Worm (Caenorhabditis elegans): ENCODE results near the gene C07G1.7.

DNA sequence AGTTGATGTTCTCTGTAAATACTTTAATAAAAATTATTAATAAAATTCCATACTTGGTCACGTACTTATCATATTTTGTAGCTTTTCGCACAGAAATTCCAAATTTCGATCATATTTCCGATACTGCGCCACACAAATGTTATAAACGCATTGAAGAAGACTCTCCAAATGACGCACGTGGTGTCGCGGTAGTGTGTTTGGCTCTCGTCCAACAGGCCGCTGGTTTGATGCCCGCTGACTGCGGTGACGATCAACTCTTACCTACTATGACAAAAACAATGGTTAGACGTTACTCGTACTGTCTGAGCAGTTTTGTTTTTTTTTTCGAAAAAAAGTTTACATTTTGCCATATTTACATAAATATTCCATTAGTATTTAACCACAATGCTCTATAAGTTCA is 41.2 kb upstream of the C07G1.7 start:
- no peak for TF ChIP-seq egl-27 (tag; optimal IDR thresholded peaks at IDR 0.05)
- no peak for TF ChIP-seq Y116A8C.19 (tag; optimal IDR thresholded peaks at IDR 0.05; ENCODE audit: borderline replicate concordance)
- TF ChIP-seq snpc-4 (tag; optimal IDR thresholded peaks at IDR 0.05), result peak; percentile 34
- peak; percentile 41 to 86 (median 61) for TF ChIP-seq ceh-82 (tag; optimal IDR thresholded peaks at IDR 0.05)
- TF ChIP-seq isw-1 (GFP tag; IDR thresholded peaks at IDR 0.05), result peak; percentile 21
- TF ChIP-seq ets-5 (GFP tag; IDR thresholded peaks at IDR 0.05), result no peak
- no peak for TF ChIP-seq fos-1 (tag; optimal IDR thresholded peaks at IDR 0.05)
- peak in 1 of 2 experiments; percentile 39 for TF ChIP-seq ztf-11 (tag; optimal IDR thresholded peaks at IDR 0.05)
- TF ChIP-seq unc-62 (GFP tag; optimal IDR thresholded peaks at IDR 0.05), result no peak
- TF ChIP-seq nhr-76 (tag; optimal IDR thresholded peaks at IDR 0.05), result no peak
- no peak for TF ChIP-seq ceh-8 (GFP tag; optimal IDR thresholded peaks at IDR 0.05)
- peak; percentile 36 for TF ChIP-seq lir-3 (tag; optimal IDR thresholded peaks at IDR 0.05; ENCODE audit: poor library complexity)
- TF ChIP-seq blmp-1 (tag; optimal IDR thresholded peaks at IDR 0.05), result peak; percentile 17
